Worm (Caenorhabditis elegans) whole organism, L4/young adult: ENCODE data around the gene cest-33.

Experiments used
- W03F9.2 ChIP-seq: fragments of 150-350 bp; optimal IDR thresholded peaks from 2 replicates; lab custom pipeline; 2014; ENCODE audit warnings: missing biosample characterization, missing genetic modification characterization
- dao-5 ChIP-seq: sonication (generic microtip); optimal IDR thresholded peaks from 2 replicates; lab custom pipeline; 2016; ENCODE audit warnings: missing genotype, missing genetic modification characterization, moderate library complexity, missing compliant biosample characterization

DNA sequence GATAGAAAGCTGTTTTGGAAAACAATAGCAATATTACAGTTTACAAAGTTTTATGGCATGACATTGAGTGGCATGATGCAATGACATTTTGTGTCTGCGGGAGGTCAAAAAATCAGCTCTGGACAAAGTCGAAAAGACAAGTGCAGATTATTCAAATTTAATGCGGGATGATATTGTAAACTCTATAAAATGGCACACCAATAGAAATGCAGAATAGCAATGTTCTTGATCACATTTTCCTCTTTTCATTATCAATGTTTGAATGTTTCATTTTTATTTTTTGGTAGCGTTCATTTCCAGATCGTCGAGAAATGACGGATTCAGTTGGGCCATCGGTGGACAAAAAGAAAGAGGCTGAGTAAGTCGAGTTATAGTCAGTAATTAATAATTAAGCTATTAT is 36.6 kb downstream of the cest-33 start, which contains the start of gene T28C12.2:
- TF ChIP-seq dao-5, result no peak
- no peak for TF ChIP-seq W03F9.2
